Fruit fly (Drosophila melanogaster) whole organism: ENCODE results near the gene Arp8.

Experiments used
- CG8478 ChIP-seq: fragments of >200 bp; optimal IDR thresholded peaks from 2 replicates; lab custom pipeline; 2018; ENCODE audit warnings: inconsistent platforms
- Dll ChIP-seq: fragments of >200 bp; optimal IDR thresholded peaks from 2 replicates; lab custom pipeline; 2017
- EcR ChIP-seq, 2 experiments: fragments of >200 bp; optimal IDR thresholded peaks; 2 replicates each; lab custom pipeline; 2017; ENCODE audit warnings: missing biosample characterization in 2 of 2, missing genetic modification characterization in 2 of 2, missing genetic modification reagents in 2 of 2
- pan ChIP-seq: fragments of >200 bp; optimal IDR thresholded peaks from 2 replicates; lab custom pipeline; 2017
- psq ChIP-seq: fragments of >200 bp; optimal IDR thresholded peaks from 2 replicates; lab custom pipeline; 2017
- usp ChIP-seq: fragments of >200 bp; optimal IDR thresholded peaks from 2 replicates; lab custom pipeline; 2017; ENCODE audit warnings: missing biosample characterization, missing genetic modification characterization, mixed read lengths

The Arp8 gene

dm6 chrX:17836420-17836932, 24.1 kb downstream of the Arp8 start:
- TF ChIP-seq EcR (GFP tag; optimal IDR thresholded peaks at IDR 0.05; lab: Kevin White, UChicago) (no peak), pan (no peak), CG8478 (lab: Kevin White, UChicago) (no peak), usp (GFP tag; lab: Kevin White, UChicago) (no peak)

dm6 chrX:17834754-17835153, 25.8 kb downstream of the Arp8 start:
- TF ChIP-seq EcR (GFP tag; optimal IDR thresholded peaks at IDR 0.05; lab: Kevin White, UChicago): no peak
- TF ChIP-seq Dll (lab: Kevin White, UChicago): no peak
- no peak for TF ChIP-seq psq (lab: Kevin White, UChicago)
- TF ChIP-seq CG8478 (lab: Kevin White, UChicago): no peak
- no peak for TF ChIP-seq usp (GFP tag; lab: Kevin White, UChicago)

- TF ChIP-seq CG8478 (lab: Kevin White, UChicago) (no peak), EcR (GFP tag; optimal IDR thresholded peaks at IDR 0.05; lab: Kevin White, UChicago) (peak in 1 of 2 experiments; percentile 5), pan (no peak), Dll (lab: Kevin White, UChicago) (no peak)
Observed at dm6 chrX:17833986-17834385, 26.6 kb downstream of the Arp8 start.

dm6 chrX:17832163-17833014, 28.2 kb downstream of the Arp8 start:
- TF ChIP-seq EcR (GFP tag; optimal IDR thresholded peaks at IDR 0.05; lab: Kevin White, UChicago) (no peak), Dll (lab: Kevin White, UChicago) (no peak), psq (lab: Kevin White, UChicago) (no peak), pan (no peak), usp (GFP tag; lab: Kevin White, UChicago) (no peak), CG8478 (lab: Kevin White, UChicago) (no peak)

- TF ChIP-seq psq (lab: Kevin White, UChicago) (no peak), CG8478 (lab: Kevin White, UChicago) (no peak), Dll (lab: Kevin White, UChicago) (no peak), EcR (GFP tag; optimal IDR thresholded peaks at IDR 0.05; lab: Kevin White, UChicago) (no peak), usp (GFP tag; lab: Kevin White, UChicago) (no peak), pan (no peak)
Observed at dm6 chrX:17830644-17831043, 30.0 kb downstream of the Arp8 start, which contains the start of gene CG6398. Gene CG6398 (plus strand): TSS chrX:17830828.

dm6 chrX:17830211-17830616, 30.4 kb downstream of the Arp8 start:
- TF ChIP-seq Dll (lab: Kevin White, UChicago) (no peak), EcR (GFP tag; optimal IDR thresholded peaks at IDR 0.05; lab: Kevin White, UChicago) (no peak), CG8478 (lab: Kevin White, UChicago) (no peak), psq (lab: Kevin White, UChicago) (no peak), usp (GFP tag; lab: Kevin White, UChicago) (no peak)

- TF ChIP-seq psq (lab: Kevin White, UChicago): no peak
- no peak for TF ChIP-seq EcR (GFP tag; optimal IDR thresholded peaks at IDR 0.05; lab: Kevin White, UChicago)
- TF ChIP-seq Dll (lab: Kevin White, UChicago): no peak
- no peak for TF ChIP-seq pan
- TF ChIP-seq CG8478 (lab: Kevin White, UChicago): no peak
- no peak for TF ChIP-seq usp (GFP tag; lab: Kevin White, UChicago)
Observed at dm6 chrX:17829083-17829997, 31.3 kb downstream of the Arp8 start.

- no peak for TF ChIP-seq usp (GFP tag; lab: Kevin White, UChicago)
- no peak for TF ChIP-seq pan
- TF ChIP-seq psq (lab: Kevin White, UChicago): no peak
- TF ChIP-seq EcR (GFP tag; optimal IDR thresholded peaks at IDR 0.05; lab: Kevin White, UChicago): no peak
- TF ChIP-seq Dll (lab: Kevin White, UChicago): no peak
- no peak for TF ChIP-seq CG8478 (lab: Kevin White, UChicago)
Observed at dm6 chrX:17828298-17829033, 32.1 kb downstream of the Arp8 start.

dm6 chrX:17826807-17827703, 33.5 kb downstream of the Arp8 start, which contains the start of gene Socs16D:
Gene Socs16D (minus strand): TSS chrX:17827564.
- TF ChIP-seq Dll (lab: Kevin White, UChicago) (peak; percentile 81), EcR (GFP tag; optimal IDR thresholded peaks at IDR 0.05; lab: Kevin White, UChicago) (no peak), CG8478 (lab: Kevin White, UChicago) (peak; percentile 80)

- TF ChIP-seq pan: no peak
- no peak for TF ChIP-seq usp (GFP tag; lab: Kevin White, UChicago)
- TF ChIP-seq EcR (GFP tag; optimal IDR thresholded peaks at IDR 0.05; lab: Kevin White, UChicago): no peak
- TF ChIP-seq CG8478 (lab: Kevin White, UChicago): no peak
- TF ChIP-seq psq (lab: Kevin White, UChicago): no peak
- no peak for TF ChIP-seq Dll (lab: Kevin White, UChicago)
Observed at dm6 chrX:17821466-17821865, 39.1 kb downstream of the Arp8 start.
